Worm (Caenorhabditis elegans) whole organism, midembryonic: Measurements from ENCODE around the gene rpa-1.

Source experiments
- cog-1 ChIP-seq: sonication (generic microtip); optimal IDR thresholded peaks from 2 replicates; lab custom pipeline; 2016; ENCODE audit warnings: missing genetic modification characterization, missing compliant biosample characterization
- flt-1 ChIP-seq: fragments of 200-800 bp; sonication (Bioruptor generic); IDR thresholded peaks from 2 replicates; pipeline ENCODE4 v1.3.6; 2022; ENCODE audit warnings: missing genetic modification characterization, missing compliant biosample characterization
- klf-2 ChIP-seq: fragments of 200-800 bp; sonication (Bioruptor generic); conservative IDR thresholded peaks from 2 replicates; pipeline ENCODE4 v1.3.6; 2022; ENCODE audit warnings: missing genetic modification reagents, missing genetic modification characterization, missing compliant biosample characterization
- med-1 ChIP-seq: sonication (generic microtip); optimal IDR thresholded peaks from 2 replicates; lab custom pipeline; 2017; ENCODE audit warnings: missing genetic modification characterization, mild to moderate bottlenecking, missing compliant biosample characterization, antibody characterized with exemption, missing genetic modification reagents; ENCODE audit not compliant: insufficient read depth
- ref-1 ChIP-seq: fragments of 200-800 bp; sonication (Bioruptor generic); conservative IDR thresholded peaks from 2 replicates; pipeline ENCODE4 v1.3.6; 2022; ENCODE audit warnings: missing genetic modification reagents, missing genetic modification characterization, missing compliant biosample characterization
- tab-1 ChIP-seq: fragments of 200-800 bp; sonication (Bioruptor generic); IDR thresholded peaks from 2 replicates; pipeline ENCODE4 v1.3.6; 2022; ENCODE audit warnings: missing genetic modification characterization, missing compliant biosample characterization
- ztf-29 ChIP-seq: fragments of 200-800 bp; sonication (Bioruptor generic); IDR thresholded peaks from 2 replicates; pipeline ENCODE4 v1.3.6; 2022; ENCODE audit warnings: missing genetic modification reagents, missing genetic modification characterization, missing compliant biosample characterization

DNA sequence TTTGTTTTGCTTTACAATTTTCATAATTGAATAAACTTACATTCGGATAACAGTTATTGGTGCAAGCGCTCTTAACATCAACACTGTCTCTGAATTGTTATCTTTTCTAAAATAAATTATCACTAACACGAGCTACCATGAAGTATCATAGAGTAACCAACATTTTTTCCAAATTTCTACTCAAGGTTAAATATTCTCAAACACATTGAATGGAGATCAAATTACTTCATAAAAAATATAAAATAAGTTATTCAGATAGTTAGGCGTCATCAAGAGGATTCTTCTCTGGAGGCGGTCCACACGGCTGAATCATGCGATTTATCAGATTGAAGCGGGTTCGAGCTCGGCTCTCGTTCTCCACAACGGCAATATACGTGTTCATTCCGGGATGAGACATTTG, 34.0 kb downstream of the rpa-1 start, which contains the start of gene B0495.5:
- TF ChIP-seq med-1 (GFP tag; lab: Kevin White, UChicago) (no peak), klf-2 (GFP tag; lab: Robert Waterston, UW) (no peak), ref-1 (no peak), tab-1 (no peak), flt-1 (GFP tag; lab: Robert Waterston, UW) (no peak), cog-1 (tag; lab: Kevin White, UChicago) (no peak), ztf-29 (GFP tag; lab: Robert Waterston, UW) (no peak)
